Worm (Caenorhabditis elegans): Measurements from ENCODE around the gene rars-2.

DNA sequence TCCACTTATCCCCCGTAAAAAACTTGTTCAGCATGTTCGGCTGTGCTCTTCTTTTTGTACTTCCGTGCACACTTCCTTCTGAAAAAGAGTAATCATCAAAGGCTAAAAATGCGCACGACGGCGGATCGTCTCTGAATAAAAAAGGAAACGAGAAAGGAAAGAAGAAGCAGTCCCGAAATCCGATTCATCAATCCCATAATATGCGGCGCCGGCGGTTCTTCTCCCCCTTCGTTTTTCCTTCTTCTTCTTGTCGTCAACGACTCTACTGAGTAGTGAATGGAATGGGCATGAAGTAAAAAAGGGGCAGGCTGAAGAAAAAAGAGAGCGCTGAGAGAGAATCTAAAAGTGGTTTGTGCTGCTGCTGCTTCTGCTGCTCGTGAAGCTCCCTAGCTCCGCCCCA lies 24.1 kb downstream of the rars-2 start:
- TF ChIP-seq unc-62 (GFP tag; optimal IDR thresholded peaks at IDR 0.05) (no peak), skn-1 (tag; optimal IDR thresholded peaks at IDR 0.05) (no peak), pqm-1 (tag; optimal IDR thresholded peaks at IDR 0.05) (no peak), ceh-90 (tag; optimal IDR thresholded peaks at IDR 0.05) (no peak)

Data from whole organism, L1 larva.